Fruit fly (Drosophila melanogaster) S2 (cell line): ENCODE results near the gene CG17404.

ENCODE experiments used
- CG8478 ChIP-seq: fragments of >200 bp; optimal IDR thresholded peaks from 2 replicates; lab custom pipeline; 2018
- CTCF ChIP-seq, 2 experiments: fragments of >200 bp; optimal IDR thresholded peaks; 2 replicates each; lab custom pipeline; 2018

dm6 chr3R:12253887-12254286 is 29.1 kb upstream of the CG17404 start, which contains the start of gene CG3942:
- TF ChIP-seq CTCF (optimal IDR thresholded peaks at IDR 0.05; lab: Kevin White, UChicago) (no peak), CG8478 (lab: Kevin White, UChicago) (no peak)
